Worm (Caenorhabditis elegans): ENCODE measurements around the gene acp-5.
A peak's percentile ranks its signal among the peaks of the same experiment; 100 is the strongest.

Gene acp-5

ce11 chrX:5798690-5799089, 30.5 kb upstream of the acp-5 start, which contains the start of gene F46G11.4:
F46G11.4 (minus strand) TSS chrX:5798790.
- TF ChIP-seq fos-1 (tag; optimal IDR thresholded peaks at IDR 0.05) (no peak), unc-62 (GFP tag; optimal IDR thresholded peaks at IDR 0.05 in 1 of 2) (peak in 1 of 2 experiments; percentile 85), unc-62 (tag; optimal IDR thresholded peaks at IDR 0.05) (no peak)

ce11 chrX:5799229-5799628, 30.0 kb upstream of the acp-5 start:
- TF ChIP-seq daf-16 (GFP tag; optimal IDR thresholded peaks at IDR 0.05) = no peak
- TF ChIP-seq daf-16 (tag; optimal IDR thresholded peaks at IDR 0.05) = no peak
- no peak for TF ChIP-seq egl-43 (GFP tag; IDR thresholded peaks at IDR 0.05)
- peak; percentile 93 for TF ChIP-seq fkh-10 (GFP tag; optimal IDR thresholded peaks at IDR 0.05)
- no peak for TF ChIP-seq sdz-12 (GFP tag; optimal IDR thresholded peaks at IDR 0.05)
- peak; percentile 75 for TF ChIP-seq ctbp-1 (GFP tag; IDR thresholded peaks at IDR 0.05)
- TF ChIP-seq lsy-2 (tag; optimal IDR thresholded peaks at IDR 0.05) = peak in 1 of 2 experiments; percentile 9
- TF ChIP-seq dmd-9 (GFP tag; IDR thresholded peaks at IDR 0.05) = no peak
- peak in 1 of 2 experiments; percentile 39 for TF ChIP-seq unc-62 (GFP tag; optimal IDR thresholded peaks at IDR 0.05 in 1 of 2)
- TF ChIP-seq unc-62 (tag; optimal IDR thresholded peaks at IDR 0.05) = no peak
- peak; percentile 72 for TF ChIP-seq ces-1 (GFP tag; optimal IDR thresholded peaks at IDR 0.05)

- TF ChIP-seq ceh-82 (tag; optimal IDR thresholded peaks at IDR 0.05) (no peak), ceh-62 (tag; optimal IDR thresholded peaks at IDR 0.05) (no peak), mdl-1 (tag; optimal IDR thresholded peaks at IDR 0.05) (peak; percentile 47 to 74), rbr-2 (tag; optimal IDR thresholded peaks at IDR 0.05) (peak; percentile 92), hif-1 (tag; optimal IDR thresholded peaks at IDR 0.05) (peak; percentile 59 to 63), skn-1 (tag; optimal IDR thresholded peaks at IDR 0.05) (no peak), F26F4.8 (GFP tag; conservative IDR thresholded peaks at IDR 0.05) (peak; percentile 39; the same call in 1 of the 2 replicates), ztf-7 (tag; optimal IDR thresholded peaks at IDR 0.05) (peak; percentile 89), T26A8.4 (GFP tag; IDR thresholded peaks at IDR 0.05) (peak; percentile 93), dmd-6 (GFP tag; IDR thresholded peaks at IDR 0.05) (peak; percentile 69), nhr-28 (tag; optimal IDR thresholded peaks at IDR 0.05) (peak; percentile 59), Y48G9A.11 (GFP tag; IDR thresholded peaks at IDR 0.05) (peak; percentile 75), Y105C5A.15 (GFP tag; IDR thresholded peaks at IDR 0.05) (no peak; the same call in 1 of the 2 replicates), nhr-48 (tag; optimal IDR thresholded peaks at IDR 0.05) (peak; percentile 85), hmg-1.1 (GFP tag; IDR thresholded peaks at IDR 0.05) (peak; percentile 98), mxl-2 (GFP tag; conservative IDR thresholded peaks at IDR 0.05) (peak; percentile 81), nhr-111 (GFP tag; optimal IDR thresholded peaks at IDR 0.05) (peak; percentile 85), lim-7 (GFP tag; IDR thresholded peaks at IDR 0.05) (peak; percentile 88), nhr-237 (tag; optimal IDR thresholded peaks at IDR 0.05) (peak; percentile 24), ceh-44 (GFP tag; IDR thresholded peaks at IDR 0.05) (peak; percentile 58; the same call in 1 of the 2 replicates), nhr-25 (tag; optimal IDR thresholded peaks at IDR 0.05; ENCODE audit: borderline replicate concordance, insufficient read depth) (peak; percentile 89), egl-27 (tag; optimal IDR thresholded peaks at IDR 0.05) (peak; percentile 74), unc-130 (GFP tag; optimal IDR thresholded peaks at IDR 0.05) (peak; percentile 73), madf-9 (GFP tag; conservative IDR thresholded peaks at IDR 0.05) (peak; percentile 87), ceh-28 (tag; optimal IDR thresholded peaks at IDR 0.05) (peak; percentile 26), mdt-29 (GFP tag; IDR thresholded peaks at IDR 0.05) (peak; percentile 85), nhr-77 (tag; optimal IDR thresholded peaks at IDR 0.05) (peak; percentile 48), lin-38 (GFP tag; IDR thresholded peaks at IDR 0.05) (peak; percentile 84), gei-8 (GFP tag; optimal IDR thresholded peaks at IDR 0.05) (peak; percentile 93), zip-2 (tag; optimal IDR thresholded peaks at IDR 0.05) (peak; percentile 82), lin-13 (GFP tag; optimal IDR thresholded peaks at IDR 0.05) (peak; percentile 66), nhr-41 (GFP tag; IDR thresholded peaks at IDR 0.05) (0 out of 2 replicates have a peak, but pooled peaks have one; percentile 53), nhr-76 (tag; optimal IDR thresholded peaks at IDR 0.05) (no peak), pqm-1 (tag; optimal IDR thresholded peaks at IDR 0.05) (peak; percentile 7), dmd-8 (GFP tag; IDR thresholded peaks at IDR 0.05) (peak; percentile 94), ZK337.2 (GFP tag; IDR thresholded peaks at IDR 0.05) (0 out of 2 replicates have a peak, but pooled peaks have one; percentile 25), snpc-4 (tag; optimal IDR thresholded peaks at IDR 0.05) (peak; percentile 24)
Measured at ce11 chrX:5801156-5801592, 28.1 kb upstream of the acp-5 start.

Measured in whole organism, L4 larva.